Worm (Caenorhabditis elegans) whole organism, L4 larva: ENCODE data around the gene F55C10.5.

Experiments used
- fkh-10 ChIP-seq: fragments of 150-350 bp; optimal IDR thresholded peaks from 2 replicates; lab custom pipeline; 2014; ENCODE audit warnings: missing biosample characterization, missing genetic modification reagents, missing genetic modification characterization
- lir-3 ChIP-seq: sonication (generic microtip); optimal IDR thresholded peaks from 2 replicates; lab custom pipeline; 2016; ENCODE audit warnings: mild to moderate bottlenecking, missing genetic modification characterization, missing compliant biosample characterization
- madf-5 ChIP-seq, 2 experiments: fragments of 200-800 bp; sonication (Bioruptor generic); IDR thresholded peaks; 2 replicates each; pipeline ENCODE4 v1.3.6; 2022; ENCODE audit warnings: missing compliant biosample characterization in 2 of 2, missing genetic modification characterization in 2 of 2
- nhr-111 ChIP-seq: fragments of 200-800 bp; sonication (Bioruptor generic); optimal IDR thresholded peaks from 2 replicates; lab custom pipeline; 2018; ENCODE audit warnings: mild to moderate bottlenecking, missing genetic modification characterization, missing compliant biosample characterization
- nhr-28 ChIP-seq: fragments of 150-350 bp; optimal IDR thresholded peaks from 2 replicates; lab custom pipeline; 2014; ENCODE audit warnings: missing biosample characterization, missing genetic modification characterization
- tag-97 ChIP-seq: fragments of 200-800 bp; sonication (Bioruptor generic); IDR thresholded peaks from 2 replicates; pipeline ENCODE4 v1.3.6; 2022; ENCODE audit warnings: missing genetic modification characterization, missing compliant biosample characterization
- zfp-3 ChIP-seq: fragments of 200-800 bp; sonication (Bioruptor generic); conservative IDR thresholded peaks from 2 replicates; pipeline ENCODE4 v1.3.6; 2022; ENCODE audit warnings: missing genetic modification reagents, missing genetic modification characterization, missing compliant biosample characterization
- ztf-11 ChIP-seq: fragments of 150-350 bp; optimal IDR thresholded peaks from 2 replicates; lab custom pipeline; 2014; ENCODE audit warnings: missing biosample characterization, missing genetic modification characterization

- TF ChIP-seq tag-97 (GFP tag; lab: Robert Waterston, UW) (no peak), zfp-3 (no peak), nhr-111 (no peak), fkh-10 (GFP tag; lab: Kevin White, UChicago) (no peak), madf-5 (GFP tag; IDR thresholded peaks at IDR 0.05; lab: Robert Waterston, UW) (no peak), lir-3 (tag; lab: Kevin White, UChicago) (no peak), nhr-28 (tag; lab: Kevin White, UChicago) (peak; percentile 20), ztf-11 (tag; lab: Kevin White, UChicago) (no peak)
These were observed 28.1 kb downstream of the F55C10.5 start, which contains the start of the genes K03B8.8 and grl-3 for ce11 chrV:11410902-11411561.
